Worm (Caenorhabditis elegans) whole organism, early embryonic: ENCODE results near the gene rha-1.

Source experiments
- B0310.2 ChIP-seq: sonication (generic microtip); optimal IDR thresholded peaks from 2 replicates; lab custom pipeline; 2016; ENCODE audit warnings: mild to moderate bottlenecking, missing genetic modification characterization, missing compliant biosample characterization
- F13C5.2 ChIP-seq: sonication (generic microtip); optimal IDR thresholded peaks from 2 replicates; lab custom pipeline; 2017; ENCODE audit warnings: mild to moderate bottlenecking, missing genetic modification characterization, inconsistent platforms, missing compliant biosample characterization
- aly-1 ChIP-seq: sonication (generic microtip); optimal IDR thresholded peaks from 2 replicates; lab custom pipeline; 2016; ENCODE audit warnings: missing genetic modification characterization, missing compliant biosample characterization
- ama-1 ChIP-seq: fragments of 150-350 bp; optimal IDR thresholded peaks from 2 replicates; lab custom pipeline; 2014
- ceh-13 ChIP-seq: fragments of 200-800 bp; sonication (Bioruptor generic); optimal IDR thresholded peaks from 2 replicates; lab custom pipeline; 2018; ENCODE audit warnings: mild to moderate bottlenecking, missing genetic modification characterization, missing compliant biosample characterization
- ceh-36 ChIP-seq: sonication (generic microtip); optimal IDR thresholded peaks from 2 replicates; lab custom pipeline; 2016; ENCODE audit warnings: missing genetic modification characterization, inconsistent platforms, missing compliant biosample characterization
- ets-7 ChIP-seq: sonication (generic microtip); optimal IDR thresholded peaks from 2 replicates; lab custom pipeline; 2016; ENCODE audit warnings: missing genotype, missing genetic modification characterization, missing compliant biosample characterization
- flt-1 ChIP-seq: fragments of 200-800 bp; sonication (Bioruptor generic); IDR thresholded peaks from 2 replicates; pipeline ENCODE4 v1.3.6; 2022; ENCODE audit warnings: missing genetic modification characterization, missing compliant biosample characterization
- hmbx-1 ChIP-seq: sonication (generic microtip); optimal IDR thresholded peaks from 2 replicates; lab custom pipeline; 2016; ENCODE audit warnings: mild to moderate bottlenecking, missing genetic modification characterization, missing compliant biosample characterization
- hmg-4 ChIP-seq: fragments of 200-800 bp; sonication (Bioruptor generic); optimal IDR thresholded peaks from 2 replicates; lab custom pipeline; 2018; ENCODE audit warnings: mild to moderate bottlenecking, missing genetic modification characterization, missing compliant biosample characterization
- hnd-1 ChIP-seq: sonication (generic microtip); optimal IDR thresholded peaks from 2 replicates; lab custom pipeline; 2016; ENCODE audit warnings: missing genetic modification characterization, missing compliant biosample characterization
- pes-1 ChIP-seq: fragments of 200-800 bp; sonication (Bioruptor generic); IDR thresholded peaks from 2 replicates; pipeline ENCODE4 v1.3.6; 2022; ENCODE audit warnings: missing genetic modification reagents, missing genetic modification characterization, missing compliant biosample characterization
- scrt-1 ChIP-seq: fragments of 200-800 bp; sonication (Bioruptor generic); IDR thresholded peaks from 2 replicates; pipeline ENCODE4 v1.3.6; 2022; ENCODE audit warnings: missing genetic modification characterization, missing compliant biosample characterization
- sea-1 ChIP-seq: fragments of 200-800 bp; sonication (Bioruptor generic); conservative IDR thresholded peaks from 2 replicates; pipeline ENCODE4 v1.3.6; 2022; ENCODE audit warnings: missing genetic modification characterization, missing compliant biosample characterization
- tbx-11 ChIP-seq: fragments of 200-800 bp; sonication (Bioruptor generic); IDR thresholded peaks from 2 replicates; pipeline ENCODE4 v1.3.6; 2022; ENCODE audit warnings: missing genetic modification characterization, missing compliant biosample characterization
- tbx-37 ChIP-seq: fragments of 200-800 bp; sonication (Bioruptor generic); conservative IDR thresholded peaks from 2 replicates; pipeline ENCODE4 v1.3.6; 2022; ENCODE audit warnings: missing genetic modification reagents, missing genetic modification characterization, missing compliant biosample characterization
- tra-4 ChIP-seq: sonication (generic microtip); optimal IDR thresholded peaks from 2 replicates; lab custom pipeline; 2017; ENCODE audit warnings: missing genetic modification characterization, missing compliant biosample characterization

The rha-1 gene

ce11 chrII:8877032-8877985 lies 6.2 kb downstream of the rha-1 start:
- TF ChIP-seq hmg-4 (GFP tag; lab: Kevin White, UChicago) (no peak), pes-1 (GFP tag; lab: Robert Waterston, UW) (no peak), tra-4 (tag; lab: Kevin White, UChicago) (no peak), ceh-13 (GFP tag; lab: Kevin White, UChicago) (no peak), tbx-37 (GFP tag; lab: Robert Waterston, UW) (no peak), B0310.2 (no peak), tbx-11 (GFP tag; lab: Robert Waterston, UW) (no peak), sea-1 (no peak), aly-1 (tag; lab: Kevin White, UChicago) (no peak), F13C5.2 (tag; lab: Kevin White, UChicago) (no peak), ets-7 (tag; lab: Kevin White, UChicago) (no peak), flt-1 (GFP tag; lab: Robert Waterston, UW) (no peak), scrt-1 (GFP tag; lab: Robert Waterston, UW) (no peak), hmbx-1 (tag; lab: Kevin White, UChicago) (no peak), hnd-1 (no peak), ceh-36 (no peak), ama-1 (lab: Kevin White, UChicago) (no peak)

DNA sequence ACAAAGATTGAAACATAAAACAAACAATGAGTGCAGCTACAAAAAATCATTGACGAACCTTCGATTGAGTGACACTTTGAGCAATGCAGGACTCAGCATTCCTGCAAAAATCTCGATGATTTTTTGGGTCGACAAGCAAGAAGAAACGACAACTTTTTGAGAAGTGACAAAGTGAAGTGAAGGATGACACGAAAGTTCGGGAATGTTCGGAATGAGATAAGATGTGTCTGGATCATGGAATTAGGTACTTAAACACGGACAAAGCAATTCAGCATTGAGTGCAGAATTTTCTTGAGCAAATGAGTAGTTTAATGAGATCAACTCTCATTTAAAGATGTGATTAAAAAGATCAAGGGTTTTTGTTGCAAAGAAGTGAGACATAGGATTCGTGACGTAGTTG lies 9.6 kb downstream of the rha-1 start, which contains the start of gene T07D4.2:
TSS of gene T07D4.2 (minus strand) at position 101 of the 400 bp plus-strand sequence.
- no peak for TF ChIP-seq aly-1 (tag; lab: Kevin White, UChicago)
- no peak for TF ChIP-seq flt-1 (GFP tag; lab: Robert Waterston, UW)
- no peak for TF ChIP-seq hmbx-1 (tag; lab: Kevin White, UChicago)
- no peak for TF ChIP-seq ceh-13 (GFP tag; lab: Kevin White, UChicago)
- no peak for TF ChIP-seq ama-1 (lab: Kevin White, UChicago)
- no peak for TF ChIP-seq hmg-4 (GFP tag; lab: Kevin White, UChicago)
- TF ChIP-seq pes-1 (GFP tag; lab: Robert Waterston, UW), result no peak
- TF ChIP-seq scrt-1 (GFP tag; lab: Robert Waterston, UW), result no peak
- no peak for TF ChIP-seq B0310.2
- no peak for TF ChIP-seq tbx-37 (GFP tag; lab: Robert Waterston, UW)
- TF ChIP-seq ets-7 (tag; lab: Kevin White, UChicago), result no peak
- no peak for TF ChIP-seq hnd-1
- TF ChIP-seq tbx-11 (GFP tag; lab: Robert Waterston, UW), result no peak
- no peak for TF ChIP-seq F13C5.2 (tag; lab: Kevin White, UChicago)
- no peak for TF ChIP-seq sea-1

DNA sequence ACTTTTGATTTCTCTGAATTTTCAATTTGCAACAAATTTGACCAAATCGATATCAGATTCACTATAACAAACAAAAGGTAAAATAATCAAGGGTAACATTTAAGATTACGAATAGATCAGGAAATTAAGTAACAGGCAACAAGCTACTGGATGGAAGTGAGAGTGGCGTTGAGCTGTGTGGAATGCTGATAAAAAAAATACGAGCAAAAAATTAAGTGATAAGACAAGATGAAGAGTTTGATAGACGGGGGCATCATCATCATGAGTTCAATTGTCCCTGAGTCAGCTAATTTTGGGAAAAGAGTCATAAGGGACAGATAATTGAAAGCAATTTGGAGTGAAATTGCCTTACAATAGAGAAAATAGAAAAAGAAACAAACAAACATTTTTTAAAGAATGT lies 16.6 kb downstream of the rha-1 start:
- no peak for TF ChIP-seq tbx-11 (GFP tag; lab: Robert Waterston, UW)
- no peak for TF ChIP-seq scrt-1 (GFP tag; lab: Robert Waterston, UW)
- TF ChIP-seq sea-1, result no peak
- TF ChIP-seq tbx-37 (GFP tag; lab: Robert Waterston, UW), result no peak
- no peak for TF ChIP-seq tra-4 (tag; lab: Kevin White, UChicago)
- no peak for TF ChIP-seq F13C5.2 (tag; lab: Kevin White, UChicago)
- no peak for TF ChIP-seq flt-1 (GFP tag; lab: Robert Waterston, UW)
- TF ChIP-seq ceh-13 (GFP tag; lab: Kevin White, UChicago), result no peak
- no peak for TF ChIP-seq hnd-1
- TF ChIP-seq hmg-4 (GFP tag; lab: Kevin White, UChicago), result no peak
- TF ChIP-seq aly-1 (tag; lab: Kevin White, UChicago), result no peak
- TF ChIP-seq ceh-36, result no peak
- TF ChIP-seq hmbx-1 (tag; lab: Kevin White, UChicago), result no peak
- no peak for TF ChIP-seq pes-1 (GFP tag; lab: Robert Waterston, UW)
- no peak for TF ChIP-seq ama-1 (lab: Kevin White, UChicago)
- no peak for TF ChIP-seq B0310.2

DNA sequence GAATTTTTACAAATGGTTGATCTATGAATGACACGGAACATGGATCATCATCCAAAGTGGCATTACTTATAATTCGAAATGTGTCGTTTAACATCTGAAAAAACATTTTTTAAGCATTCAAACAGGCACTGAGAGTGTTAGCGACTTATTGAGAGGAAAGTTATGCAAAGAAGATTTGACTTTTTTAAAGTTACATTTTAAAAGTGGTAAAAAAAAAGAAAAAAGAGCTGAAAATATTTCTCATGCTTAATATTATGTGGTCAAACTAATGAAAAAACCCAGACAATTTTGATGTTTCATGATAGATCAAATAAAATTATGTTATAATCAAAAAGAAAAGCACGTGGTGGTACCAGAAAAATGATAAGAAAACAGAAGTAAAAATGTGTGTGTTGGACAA lies 18.4 kb downstream of the rha-1 start, which contains the start of gene npr-20:
TSS of gene npr-20 (minus strand) at position 101 of the 400 bp plus-strand sequence.
- TF ChIP-seq ets-7 (tag; lab: Kevin White, UChicago) (no peak), ceh-13 (GFP tag; lab: Kevin White, UChicago) (no peak), flt-1 (GFP tag; lab: Robert Waterston, UW) (no peak), hmg-4 (GFP tag; lab: Kevin White, UChicago) (no peak), B0310.2 (no peak), hnd-1 (no peak), scrt-1 (GFP tag; lab: Robert Waterston, UW) (no peak)

DNA sequence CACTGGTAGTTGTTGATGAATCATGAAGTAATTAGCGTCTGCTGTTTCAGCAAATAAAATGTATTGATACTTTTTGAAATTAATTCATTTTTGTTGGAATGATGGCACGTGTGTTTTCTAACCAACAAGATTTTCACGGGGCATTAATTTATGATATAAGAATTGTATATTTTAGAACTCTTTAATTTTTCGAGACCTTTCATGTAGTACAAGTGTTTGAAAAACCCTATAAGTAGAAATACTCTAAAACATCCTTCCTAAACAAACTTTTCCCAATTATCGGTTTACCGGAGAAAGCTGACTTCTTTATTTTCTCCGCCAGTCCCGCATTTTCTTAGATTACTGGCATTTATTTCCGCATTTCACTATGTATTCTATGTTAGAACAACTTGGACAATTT lies 23.9 kb downstream of the rha-1 start, which contains the start of gene snb-6:
TSS of gene snb-6 (minus strand) at position 101 of the 400 bp plus-strand sequence.
- no peak for TF ChIP-seq sea-1
- no peak for TF ChIP-seq scrt-1 (GFP tag; lab: Robert Waterston, UW)
- TF ChIP-seq tbx-11 (GFP tag; lab: Robert Waterston, UW), result no peak

DNA sequence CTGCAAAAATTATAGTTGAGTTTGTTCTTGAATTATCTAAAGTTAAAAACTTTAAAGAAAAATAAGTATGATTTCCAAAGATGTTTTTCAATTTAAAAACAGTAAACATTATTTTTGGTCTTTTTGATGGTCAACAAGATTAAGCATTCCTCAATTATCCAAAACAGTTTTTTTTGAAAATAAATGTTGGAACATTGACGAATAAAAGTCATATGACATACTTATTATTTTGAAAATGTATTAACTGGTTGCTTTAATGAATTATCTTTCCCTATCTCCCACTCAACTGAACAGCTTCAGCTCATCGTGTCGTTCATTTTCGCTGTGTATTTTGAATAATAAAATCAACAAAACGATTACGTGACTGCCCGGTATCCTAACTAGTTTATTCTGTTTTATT lies 26.4 kb downstream of the rha-1 start:
- no peak for TF ChIP-seq tbx-11 (GFP tag; lab: Robert Waterston, UW)
- TF ChIP-seq B0310.2, result no peak
- TF ChIP-seq ceh-13 (GFP tag; lab: Kevin White, UChicago), result no peak
- TF ChIP-seq flt-1 (GFP tag; lab: Robert Waterston, UW), result no peak
- no peak for TF ChIP-seq tbx-37 (GFP tag; lab: Robert Waterston, UW)
- TF ChIP-seq hmg-4 (GFP tag; lab: Kevin White, UChicago), result no peak
- TF ChIP-seq tra-4 (tag; lab: Kevin White, UChicago), result no peak
- TF ChIP-seq aly-1 (tag; lab: Kevin White, UChicago), result no peak
- no peak for TF ChIP-seq ceh-36
- TF ChIP-seq ets-7 (tag; lab: Kevin White, UChicago), result no peak
- TF ChIP-seq pes-1 (GFP tag; lab: Robert Waterston, UW), result no peak
- no peak for TF ChIP-seq sea-1
- no peak for TF ChIP-seq hnd-1
- TF ChIP-seq hmbx-1 (tag; lab: Kevin White, UChicago), result no peak
- no peak for TF ChIP-seq F13C5.2 (tag; lab: Kevin White, UChicago)
- TF ChIP-seq ama-1 (lab: Kevin White, UChicago), result no peak
- TF ChIP-seq scrt-1 (GFP tag; lab: Robert Waterston, UW), result no peak
